Fruit fly (Drosophila melanogaster) whole organism, adult: ENCODE results near the gene CG31800.

ENCODE experiments used
- CG11617 ChIP-seq: fragments of 200-800 bp; sonication (Bioruptor generic); optimal IDR thresholded peaks from 2 replicates; lab custom pipeline; 2017; ENCODE audit warnings: mild to moderate bottlenecking, missing biosample characterization, missing genetic modification reagents, missing genetic modification characterization
- CG12768 ChIP-seq: fragments of 200-800 bp; sonication (Bioruptor generic); optimal IDR thresholded peaks from 2 replicates; lab custom pipeline; 2017; ENCODE audit warnings: missing biosample characterization, missing genetic modification characterization, mild to moderate bottlenecking, moderate library complexity, missing genetic modification reagents
- CG14711 ChIP-seq: fragments of 200-800 bp; sonication (Bioruptor generic); optimal IDR thresholded peaks from 2 replicates; lab custom pipeline; 2018; ENCODE audit warnings: missing biosample characterization, mild to moderate bottlenecking, missing genetic modification characterization, moderate library complexity
- CG1620 ChIP-seq: fragments of 200-800 bp; sonication (Bioruptor generic); optimal IDR thresholded peaks from 2 replicates; lab custom pipeline; 2016; ENCODE audit warnings: missing biosample characterization, missing genetic modification characterization
- CG33017 ChIP-seq: fragments of 200-800 bp; sonication (Bioruptor generic); optimal IDR thresholded peaks from 2 replicates; lab custom pipeline; 2018; ENCODE audit warnings: missing biosample characterization, mild to moderate bottlenecking, missing genetic modification characterization, moderate library complexity
- CG5204 ChIP-seq: fragments of 200-800 bp; sonication (Bioruptor generic); optimal IDR thresholded peaks from 2 replicates; lab custom pipeline; 2016; ENCODE audit warnings: missing biosample characterization, missing genetic modification characterization
- CG7045 ChIP-seq: fragments of 200-800 bp; sonication (Bioruptor generic); optimal IDR thresholded peaks from 2 replicates; lab custom pipeline; 2017; ENCODE audit warnings: missing biosample characterization, mild to moderate bottlenecking, missing genetic modification characterization
- CG7101 ChIP-seq: fragments of 200-800 bp; sonication (Bioruptor generic); optimal IDR thresholded peaks from 2 replicates; lab custom pipeline; 2018; ENCODE audit warnings: missing biosample characterization, mild to moderate bottlenecking, missing genetic modification characterization, moderate library complexity
- Clk ChIP-seq: fragments of 200-800 bp; sonication (Bioruptor generic); optimal IDR thresholded peaks from 2 replicates; lab custom pipeline; 2017; ENCODE audit warnings: missing biosample characterization, missing genetic modification characterization
- Hr96 ChIP-seq: fragments of 200-800 bp; sonication (Bioruptor generic); optimal IDR thresholded peaks from 2 replicates; lab custom pipeline; 2016; ENCODE audit warnings: missing biosample characterization, missing genetic modification characterization
- Mnt ChIP-seq: fragments of 200-800 bp; sonication (Bioruptor generic); optimal IDR thresholded peaks from 2 replicates; lab custom pipeline; 2016; ENCODE audit warnings: missing biosample characterization, mild to moderate bottlenecking, missing genetic modification characterization
- bab1 ChIP-seq: fragments of 200-800 bp; sonication (Bioruptor generic); optimal IDR thresholded peaks from 3 replicates; lab custom pipeline; 2019; ENCODE audit warnings: missing biosample characterization, mild to moderate bottlenecking, missing genetic modification characterization, moderate library complexity
- cic ChIP-seq: fragments of 200-800 bp; sonication (Bioruptor generic); optimal IDR thresholded peaks from 2 replicates; lab custom pipeline; 2017; ENCODE audit warnings: missing biosample characterization, mild to moderate bottlenecking, missing genetic modification characterization, moderate library complexity
- cnc ChIP-seq, 2 experiments: fragments of >200 bp; optimal IDR thresholded peaks; 2 replicates each; lab custom pipeline; 2017
- kay ChIP-seq: fragments of 200-800 bp; sonication (Bioruptor generic); peaks from one replicate; lab custom pipeline; 2016; ENCODE audit warnings: missing biosample characterization, missing genetic modification characterization, borderline replicate concordance
- ovo ChIP-seq: fragments of 200-800 bp; sonication (Bioruptor generic); optimal IDR thresholded peaks from 2 replicates; lab custom pipeline; 2016; ENCODE audit warnings: missing biosample characterization, missing genetic modification characterization
- pad ChIP-seq: fragments of 200-800 bp; sonication (Bioruptor generic); optimal IDR thresholded peaks from 3 replicates; lab custom pipeline; 2017; ENCODE audit warnings: missing biosample characterization, missing genetic modification characterization, mild to moderate bottlenecking, moderate library complexity, missing genetic modification reagents
- tj ChIP-seq: fragments of 200-800 bp; sonication (Bioruptor generic); optimal IDR thresholded peaks from 3 replicates; lab custom pipeline; 2017; ENCODE audit warnings: missing biosample characterization, mild to moderate bottlenecking, missing genetic modification characterization, moderate library complexity
- toe ChIP-seq: fragments of 200-800 bp; sonication (Bioruptor generic); optimal IDR thresholded peaks from 2 replicates; lab custom pipeline; 2016; ENCODE audit warnings: missing biosample characterization, missing genetic modification characterization

CG31800 gene

dm6 chr2L:19035013-19035412 lies 637 bp upstream of the CG31800 start:
- TF ChIP-seq tj (GFP tag; lab: Kevin White, UChicago) = peak; percentile 34
- TF ChIP-seq CG7101 (tag; lab: Kevin White, UChicago) = no peak

DNA sequence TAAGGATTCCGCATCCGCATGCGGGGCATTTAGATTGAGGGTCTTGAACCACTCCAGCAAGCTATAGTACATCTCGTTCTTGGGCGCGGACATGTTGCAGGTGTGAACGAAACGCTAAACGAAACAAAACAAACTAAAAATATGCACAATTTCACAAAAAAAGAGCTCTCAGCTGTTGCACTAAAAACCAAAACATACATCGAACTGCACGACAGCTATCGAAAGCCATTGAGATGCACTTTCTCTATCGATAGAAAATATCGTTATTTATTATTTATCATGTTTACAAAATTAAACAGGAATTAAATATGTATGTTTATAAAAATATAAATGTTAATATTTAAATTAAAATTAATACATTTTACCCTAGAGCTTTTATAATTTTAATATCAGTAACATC lies 1.1 kb downstream of the CG31800 start, which contains the start of gene hook:
Gene hook, minus strand, starts transcription at position 211 of the 400 bp plus-strand sequence.
- TF ChIP-seq Mnt (GFP tag; lab: Kevin White, UChicago) (peak; percentile 25), bab1 (GFP tag; lab: Kevin White, UChicago) (peak; percentile 19), cnc (optimal IDR thresholded peaks at IDR 0.05; lab: Kevin White, UChicago) (no peak)

dm6 chr2L:19027246-19027886 lies 7.0 kb downstream of the CG31800 start, which contains the start of gene Sidpn:
Gene Sidpn (plus strand): TSS chr2L:19027710.
- TF ChIP-seq bab1 (GFP tag; lab: Kevin White, UChicago) (no peak), cic (GFP tag; lab: Kevin White, UChicago) (peak; percentile 9)

- TF ChIP-seq CG7101 (tag; lab: Kevin White, UChicago) (peak; percentile 21), CG33017 (tag; lab: Kevin White, UChicago) (peak; percentile 32), Hr96 (GFP tag; lab: Kevin White, UChicago) (no peak), Clk (GFP tag; lab: Kevin White, UChicago) (no peak), toe (GFP tag; lab: Kevin White, UChicago) (peak; percentile 10), CG7045 (GFP tag; lab: Kevin White, UChicago) (peak; percentile 11)
These were observed 7.7 kb downstream of the CG31800 start for dm6 chr2L:19026491-19027197.

dm6 chr2L:19024744-19025059 lies 9.7 kb downstream of the CG31800 start:
- TF ChIP-seq cnc (optimal IDR thresholded peaks at IDR 0.05; lab: Kevin White, UChicago) = no peak
- TF ChIP-seq CG7101 (tag; lab: Kevin White, UChicago) = no peak
- no peak for TF ChIP-seq CG1620
- no peak for TF ChIP-seq CG7045 (GFP tag; lab: Kevin White, UChicago)
- TF ChIP-seq CG11617 (GFP tag; lab: Kevin White, UChicago) = no peak
- no peak for TF ChIP-seq tj (GFP tag; lab: Kevin White, UChicago)
- no peak for TF ChIP-seq cic (GFP tag; lab: Kevin White, UChicago)
- no peak for TF ChIP-seq CG14711 (tag; lab: Kevin White, UChicago)
- no peak for TF ChIP-seq pad (GFP tag; lab: Kevin White, UChicago)
- no peak for TF ChIP-seq bab1 (GFP tag; lab: Kevin White, UChicago)
- TF ChIP-seq Mnt (GFP tag; lab: Kevin White, UChicago) = no peak
- no peak for TF ChIP-seq toe (GFP tag; lab: Kevin White, UChicago)
- TF ChIP-seq kay (GFP tag; lab: Kevin White, UChicago) = no peak
- TF ChIP-seq Hr96 (GFP tag; lab: Kevin White, UChicago) = no peak
- no peak for TF ChIP-seq Clk (GFP tag; lab: Kevin White, UChicago)

- no peak for TF ChIP-seq ovo (GFP tag; lab: Kevin White, UChicago)
- peak; percentile 8 for TF ChIP-seq CG7101 (tag; lab: Kevin White, UChicago)
- peak; percentile 43 for TF ChIP-seq CG5204 (GFP tag; lab: Kevin White, UChicago)
- no peak for TF ChIP-seq pad (GFP tag; lab: Kevin White, UChicago)
- no peak for TF ChIP-seq Mnt (GFP tag; lab: Kevin White, UChicago)
- TF ChIP-seq CG14711 (tag; lab: Kevin White, UChicago) = no peak
- TF ChIP-seq CG33017 (tag; lab: Kevin White, UChicago) = no peak
- TF ChIP-seq CG1620 = no peak
- TF ChIP-seq CG11617 (GFP tag; lab: Kevin White, UChicago) = peak; percentile 13
- TF ChIP-seq bab1 (GFP tag; lab: Kevin White, UChicago) = no peak
- TF ChIP-seq Clk (GFP tag; lab: Kevin White, UChicago) = no peak
- TF ChIP-seq tj (GFP tag; lab: Kevin White, UChicago) = peak; percentile 10
- peak; percentile 8 for TF ChIP-seq CG7045 (GFP tag; lab: Kevin White, UChicago)
These were observed 10.2 kb downstream of the CG31800 start for dm6 chr2L:19023972-19024743.

dm6 chr2L:19022221-19022516 lies 12.2 kb downstream of the CG31800 start, which contains the start of gene CG15172:
Gene CG15172 (plus strand): TSS chr2L:19022417.
- TF ChIP-seq CG7045 (GFP tag; lab: Kevin White, UChicago) (no peak), tj (GFP tag; lab: Kevin White, UChicago) (no peak), CG1620 (no peak), cic (GFP tag; lab: Kevin White, UChicago) (no peak), Hr96 (GFP tag; lab: Kevin White, UChicago) (no peak), CG14711 (tag; lab: Kevin White, UChicago) (no peak), bab1 (GFP tag; lab: Kevin White, UChicago) (no peak), ovo (GFP tag; lab: Kevin White, UChicago) (no peak), CG5204 (GFP tag; lab: Kevin White, UChicago) (no peak), CG33017 (tag; lab: Kevin White, UChicago) (no peak), Mnt (GFP tag; lab: Kevin White, UChicago) (no peak), Clk (GFP tag; lab: Kevin White, UChicago) (no peak), CG12768 (no peak), toe (GFP tag; lab: Kevin White, UChicago) (no peak), CG7101 (tag; lab: Kevin White, UChicago) (no peak), cnc (optimal IDR thresholded peaks at IDR 0.05; lab: Kevin White, UChicago) (no peak), kay (GFP tag; lab: Kevin White, UChicago) (no peak), CG11617 (GFP tag; lab: Kevin White, UChicago) (no peak)
